Worm (Caenorhabditis elegans) whole organism, early embryonic: ENCODE measurements around the gene eas-1.

Experiments
- B0310.2 ChIP-seq: sonication (generic microtip); optimal IDR thresholded peaks from 2 replicates; lab custom pipeline; 2016; ENCODE audit warnings: mild to moderate bottlenecking, missing genetic modification characterization, missing compliant biosample characterization
- F13C5.2 ChIP-seq: sonication (generic microtip); optimal IDR thresholded peaks from 2 replicates; lab custom pipeline; 2017; ENCODE audit warnings: mild to moderate bottlenecking, missing genetic modification characterization, inconsistent platforms, missing compliant biosample characterization
- aly-1 ChIP-seq: sonication (generic microtip); optimal IDR thresholded peaks from 2 replicates; lab custom pipeline; 2016; ENCODE audit warnings: missing genetic modification characterization, missing compliant biosample characterization
- ama-1 ChIP-seq: fragments of 150-350 bp; optimal IDR thresholded peaks from 2 replicates; lab custom pipeline; 2014
- ceh-13 ChIP-seq: fragments of 200-800 bp; sonication (Bioruptor generic); optimal IDR thresholded peaks from 2 replicates; lab custom pipeline; 2018; ENCODE audit warnings: mild to moderate bottlenecking, missing genetic modification characterization, missing compliant biosample characterization
- ceh-36 ChIP-seq: sonication (generic microtip); optimal IDR thresholded peaks from 2 replicates; lab custom pipeline; 2016; ENCODE audit warnings: missing genetic modification characterization, inconsistent platforms, missing compliant biosample characterization
- ets-7 ChIP-seq: sonication (generic microtip); optimal IDR thresholded peaks from 2 replicates; lab custom pipeline; 2016; ENCODE audit warnings: missing genotype, missing genetic modification characterization, missing compliant biosample characterization
- flt-1 ChIP-seq: fragments of 200-800 bp; sonication (Bioruptor generic); IDR thresholded peaks from 2 replicates; pipeline ENCODE4 v1.3.6; 2022; ENCODE audit warnings: missing genetic modification characterization, missing compliant biosample characterization
- hmbx-1 ChIP-seq: sonication (generic microtip); optimal IDR thresholded peaks from 2 replicates; lab custom pipeline; 2016; ENCODE audit warnings: mild to moderate bottlenecking, missing genetic modification characterization, missing compliant biosample characterization
- hmg-4 ChIP-seq: fragments of 200-800 bp; sonication (Bioruptor generic); optimal IDR thresholded peaks from 2 replicates; lab custom pipeline; 2018; ENCODE audit warnings: mild to moderate bottlenecking, missing genetic modification characterization, missing compliant biosample characterization
- hnd-1 ChIP-seq: sonication (generic microtip); optimal IDR thresholded peaks from 2 replicates; lab custom pipeline; 2016; ENCODE audit warnings: missing genetic modification characterization, missing compliant biosample characterization
- pes-1 ChIP-seq: fragments of 200-800 bp; sonication (Bioruptor generic); IDR thresholded peaks from 2 replicates; pipeline ENCODE4 v1.3.6; 2022; ENCODE audit warnings: missing genetic modification reagents, missing genetic modification characterization, missing compliant biosample characterization
- scrt-1 ChIP-seq: fragments of 200-800 bp; sonication (Bioruptor generic); IDR thresholded peaks from 2 replicates; pipeline ENCODE4 v1.3.6; 2022; ENCODE audit warnings: missing genetic modification characterization, missing compliant biosample characterization
- sea-1 ChIP-seq: fragments of 200-800 bp; sonication (Bioruptor generic); conservative IDR thresholded peaks from 2 replicates; pipeline ENCODE4 v1.3.6; 2022; ENCODE audit warnings: missing genetic modification characterization, missing compliant biosample characterization
- tbx-11 ChIP-seq: fragments of 200-800 bp; sonication (Bioruptor generic); IDR thresholded peaks from 2 replicates; pipeline ENCODE4 v1.3.6; 2022; ENCODE audit warnings: missing genetic modification characterization, missing compliant biosample characterization
- tbx-37 ChIP-seq: fragments of 200-800 bp; sonication (Bioruptor generic); conservative IDR thresholded peaks from 2 replicates; pipeline ENCODE4 v1.3.6; 2022; ENCODE audit warnings: missing genetic modification reagents, missing genetic modification characterization, missing compliant biosample characterization
- tra-4 ChIP-seq: sonication (generic microtip); optimal IDR thresholded peaks from 2 replicates; lab custom pipeline; 2017; ENCODE audit warnings: missing genetic modification characterization, missing compliant biosample characterization

Gene eas-1

ce11 chrII:4727769-4728168, 12.4 kb upstream of the eas-1 start, which contains the start of gene ttr-41:
Gene ttr-41, minus strand, starts transcription at chrII:4727869.
- no peak for TF ChIP-seq sea-1 (GFP tag; lab: Robert Waterston, UW)
- TF ChIP-seq tbx-37 (GFP tag; lab: Robert Waterston, UW) = no peak
- no peak for TF ChIP-seq flt-1 (GFP tag; lab: Robert Waterston, UW)
- no peak for TF ChIP-seq aly-1
- no peak for TF ChIP-seq ets-7 (tag; lab: Kevin White, UChicago)
- TF ChIP-seq hnd-1 (tag; lab: Kevin White, UChicago) = no peak
- no peak for TF ChIP-seq ceh-13
- TF ChIP-seq scrt-1 (GFP tag; lab: Robert Waterston, UW) = no peak
- TF ChIP-seq pes-1 (GFP tag; lab: Robert Waterston, UW) = no peak
- TF ChIP-seq ama-1 (lab: Kevin White, UChicago) = no peak
- TF ChIP-seq hmbx-1 (tag; lab: Kevin White, UChicago) = no peak
- no peak for TF ChIP-seq tbx-11 (GFP tag; lab: Robert Waterston, UW)
- no peak for TF ChIP-seq B0310.2
- TF ChIP-seq tra-4 (tag; lab: Kevin White, UChicago) = no peak
- no peak for TF ChIP-seq hmg-4 (GFP tag; lab: Kevin White, UChicago)
- TF ChIP-seq ceh-36 (tag; lab: Kevin White, UChicago) = no peak
- no peak for TF ChIP-seq F13C5.2 (tag; lab: Kevin White, UChicago)

- TF ChIP-seq scrt-1 (GFP tag; lab: Robert Waterston, UW) (no peak), hmbx-1 (tag; lab: Kevin White, UChicago) (no peak), hmg-4 (GFP tag; lab: Kevin White, UChicago) (no peak), tra-4 (tag; lab: Kevin White, UChicago) (no peak), ceh-36 (tag; lab: Kevin White, UChicago) (no peak), ceh-13 (no peak), B0310.2 (no peak), sea-1 (GFP tag; lab: Robert Waterston, UW) (no peak), flt-1 (GFP tag; lab: Robert Waterston, UW) (no peak), aly-1 (no peak), ama-1 (lab: Kevin White, UChicago) (no peak), ets-7 (tag; lab: Kevin White, UChicago) (no peak), F13C5.2 (tag; lab: Kevin White, UChicago) (no peak), pes-1 (GFP tag; lab: Robert Waterston, UW) (no peak)
Measured at ce11 chrII:4728687-4729086, 11.5 kb upstream of the eas-1 start.

- TF ChIP-seq F13C5.2 (tag; lab: Kevin White, UChicago) (no peak), tbx-37 (GFP tag; lab: Robert Waterston, UW) (no peak), ceh-36 (tag; lab: Kevin White, UChicago) (no peak), hmbx-1 (tag; lab: Kevin White, UChicago) (no peak), tra-4 (tag; lab: Kevin White, UChicago) (no peak), aly-1 (no peak), B0310.2 (no peak)
Measured at ce11 chrII:4729733-4730132, 10.5 kb upstream of the eas-1 start, which contains the start of gene F41C3.7. Gene F41C3.7, plus strand, starts transcription at chrII:4730033.

ce11 chrII:4733848-4734247, 6.4 kb upstream of the eas-1 start, which contains the start of gene F41C3.11:
Gene F41C3.11, minus strand, starts transcription at chrII:4733948.
- TF ChIP-seq tbx-11 (GFP tag; lab: Robert Waterston, UW) (no peak), sea-1 (GFP tag; lab: Robert Waterston, UW) (no peak), ceh-36 (tag; lab: Kevin White, UChicago) (no peak), hmbx-1 (tag; lab: Kevin White, UChicago) (no peak), aly-1 (no peak), B0310.2 (no peak), tra-4 (tag; lab: Kevin White, UChicago) (no peak), pes-1 (GFP tag; lab: Robert Waterston, UW) (no peak), ceh-13 (no peak), hmg-4 (GFP tag; lab: Kevin White, UChicago) (no peak), hnd-1 (tag; lab: Kevin White, UChicago) (no peak)

ce11 chrII:4734477-4734876, 5.7 kb upstream of the eas-1 start:
- no peak for TF ChIP-seq hnd-1 (tag; lab: Kevin White, UChicago)
- TF ChIP-seq ceh-36 (tag; lab: Kevin White, UChicago) = no peak
- no peak for TF ChIP-seq aly-1
- no peak for TF ChIP-seq tra-4 (tag; lab: Kevin White, UChicago)
- no peak for TF ChIP-seq hmbx-1 (tag; lab: Kevin White, UChicago)
- no peak for TF ChIP-seq sea-1 (GFP tag; lab: Robert Waterston, UW)
- no peak for TF ChIP-seq tbx-11 (GFP tag; lab: Robert Waterston, UW)
- no peak for TF ChIP-seq ets-7 (tag; lab: Kevin White, UChicago)
- no peak for TF ChIP-seq F13C5.2 (tag; lab: Kevin White, UChicago)
- no peak for TF ChIP-seq tbx-37 (GFP tag; lab: Robert Waterston, UW)
- no peak for TF ChIP-seq hmg-4 (GFP tag; lab: Kevin White, UChicago)
- no peak for TF ChIP-seq ceh-13
- TF ChIP-seq pes-1 (GFP tag; lab: Robert Waterston, UW) = no peak
- TF ChIP-seq ama-1 (lab: Kevin White, UChicago) = no peak
- TF ChIP-seq scrt-1 (GFP tag; lab: Robert Waterston, UW) = no peak
- TF ChIP-seq B0310.2 = no peak

ce11 chrII:4736585-4736984, 3.6 kb upstream of the eas-1 start:
- TF ChIP-seq ama-1 (lab: Kevin White, UChicago) = no peak
- TF ChIP-seq hmg-4 (GFP tag; lab: Kevin White, UChicago) = no peak
- TF ChIP-seq scrt-1 (GFP tag; lab: Robert Waterston, UW) = no peak
- no peak for TF ChIP-seq B0310.2

ce11 chrII:4737348-4737747, 2.9 kb upstream of the eas-1 start, which contains the start of gene ctsa-1.1:
Gene ctsa-1.1, plus strand, starts transcription at chrII:4737648.
- TF ChIP-seq flt-1 (GFP tag; lab: Robert Waterston, UW) = no peak
- no peak for TF ChIP-seq ceh-13
- no peak for TF ChIP-seq tra-4 (tag; lab: Kevin White, UChicago)
- no peak for TF ChIP-seq B0310.2
- TF ChIP-seq tbx-11 (GFP tag; lab: Robert Waterston, UW) = no peak
- TF ChIP-seq F13C5.2 (tag; lab: Kevin White, UChicago) = no peak
- TF ChIP-seq pes-1 (GFP tag; lab: Robert Waterston, UW) = no peak
- no peak for TF ChIP-seq aly-1
- TF ChIP-seq scrt-1 (GFP tag; lab: Robert Waterston, UW) = no peak
- no peak for TF ChIP-seq hmg-4 (GFP tag; lab: Kevin White, UChicago)
- TF ChIP-seq ceh-36 (tag; lab: Kevin White, UChicago) = no peak
- TF ChIP-seq ama-1 (lab: Kevin White, UChicago) = no peak
- no peak for TF ChIP-seq hnd-1 (tag; lab: Kevin White, UChicago)
- no peak for TF ChIP-seq ets-7 (tag; lab: Kevin White, UChicago)
